Worm (Caenorhabditis elegans) whole organism, L2 larva: ENCODE measurements around the gene glb-17.
A peak's percentile ranks its signal among the peaks of the same experiment; 100 is the strongest.

Experiments used
- F13H6.1 ChIP-seq: sonication (generic microtip); optimal IDR thresholded peaks from 2 replicates; lab custom pipeline; 2016; ENCODE audit warnings: missing genetic modification characterization, missing compliant biosample characterization
- Y55F3AM.14 ChIP-seq: fragments of 200-800 bp; sonication (Bioruptor generic); optimal IDR thresholded peaks from 2 replicates; lab custom pipeline; 2018; ENCODE audit warnings: mild to moderate bottlenecking, missing genetic modification characterization, missing compliant biosample characterization
- alr-1 ChIP-seq: fragments of 150-350 bp; optimal IDR thresholded peaks from 2 replicates; lab custom pipeline; 2014; ENCODE audit warnings: missing biosample characterization, missing genetic modification characterization
- ama-1 ChIP-seq: fragments of 150-350 bp; optimal IDR thresholded peaks from 2 replicates; lab custom pipeline; 2018; ENCODE audit warnings: inconsistent platforms
- blmp-1 ChIP-seq: sonication (generic microtip); optimal IDR thresholded peaks from 2 replicates; lab custom pipeline; 2017; ENCODE audit warnings: missing genetic modification characterization, mild to moderate bottlenecking, missing compliant biosample characterization, antibody characterized with exemption, moderate library complexity; ENCODE audit not compliant: insufficient read depth
- ceh-16 ChIP-seq: fragments of 150-350 bp; optimal IDR thresholded peaks from 2 replicates; lab custom pipeline; 2014; ENCODE audit warnings: missing biosample characterization, missing genetic modification characterization
- ceh-82 ChIP-seq: fragments of 150-350 bp; optimal IDR thresholded peaks from 2 replicates; lab custom pipeline; 2014; ENCODE audit warnings: missing biosample characterization, missing genetic modification characterization
- crh-2 ChIP-seq: sonication (generic microtip); optimal IDR thresholded peaks from 2 replicates; lab custom pipeline; 2017; ENCODE audit warnings: missing biosample characterization, missing genetic modification characterization
- dmd-4 ChIP-seq: sonication (generic microtip); optimal IDR thresholded peaks from 2 replicates; lab custom pipeline; 2017; ENCODE audit warnings: missing biosample characterization, missing genetic modification characterization
- egl-27 ChIP-seq: sonication (generic microtip); optimal IDR thresholded peaks from 3 replicates; lab custom pipeline; 2017; ENCODE audit warnings: missing biosample characterization, missing genetic modification reagents, missing genetic modification characterization
- elt-1 ChIP-seq: fragments of 150-350 bp; optimal IDR thresholded peaks from 2 replicates; lab custom pipeline; 2014; ENCODE audit warnings: missing biosample characterization, missing genetic modification characterization
- fos-1 ChIP-seq: fragments of 150-350 bp; optimal IDR thresholded peaks from 2 replicates; lab custom pipeline; 2014; ENCODE audit warnings: missing biosample characterization, missing genetic modification characterization
- gmeb-1 ChIP-seq: fragments of 150-350 bp; optimal IDR thresholded peaks from 2 replicates; lab custom pipeline; 2014; ENCODE audit warnings: missing biosample characterization, missing genetic modification characterization
- lin-13 ChIP-seq: fragments of 150-350 bp; optimal IDR thresholded peaks from 2 replicates; lab custom pipeline; 2014; ENCODE audit warnings: missing biosample characterization, missing genetic modification reagents, missing genetic modification characterization
- mab-5 ChIP-seq: fragments of 150-350 bp; optimal IDR thresholded peaks from 2 replicates; lab custom pipeline; 2014; ENCODE audit warnings: missing biosample characterization, missing genetic modification characterization
- mbf-1 ChIP-seq: sonication (generic microtip); optimal IDR thresholded peaks from 2 replicates; lab custom pipeline; 2017; ENCODE audit warnings: missing biosample characterization, missing genetic modification characterization
- mdl-1 ChIP-seq, 2 experiments: fragments of 150-350 bp in 1 of 2; sonication (generic microtip) in 1 of 2; optimal IDR thresholded peaks; 2 replicates each; lab custom pipeline; 2017; ENCODE audit warnings: missing biosample characterization in 2 of 2, missing genetic modification characterization in 2 of 2
- nhr-10 ChIP-seq: sonication (generic microtip); optimal IDR thresholded peaks from 2 replicates; lab custom pipeline; 2017; ENCODE audit warnings: missing biosample characterization, missing genetic modification characterization
- nhr-12 ChIP-seq: fragments of 150-350 bp; optimal IDR thresholded peaks from 2 replicates; lab custom pipeline; 2014; ENCODE audit warnings: missing biosample characterization, missing genetic modification characterization
- nhr-129 ChIP-seq: fragments of 150-350 bp; optimal IDR thresholded peaks from 2 replicates; lab custom pipeline; 2014; ENCODE audit warnings: missing biosample characterization, missing genetic modification characterization
- nhr-21 ChIP-seq: fragments of 150-350 bp; optimal IDR thresholded peaks from 2 replicates; lab custom pipeline; 2014; ENCODE audit warnings: missing biosample characterization, missing genetic modification characterization
- nhr-23 ChIP-seq: fragments of 150-350 bp; optimal IDR thresholded peaks from 2 replicates; lab custom pipeline; 2014; ENCODE audit warnings: missing biosample characterization, missing genetic modification reagents, missing genetic modification characterization
- nhr-237 ChIP-seq: fragments of 150-350 bp; optimal IDR thresholded peaks from 2 replicates; lab custom pipeline; 2014; ENCODE audit warnings: missing biosample characterization, missing genetic modification characterization
- nhr-25 ChIP-seq: fragments of 150-350 bp; sonication (generic microtip); optimal IDR thresholded peaks from 3 replicates; lab custom pipeline; 2014; ENCODE audit warnings: missing biosample characterization, missing genetic modification characterization
- nhr-6 ChIP-seq: fragments of 150-350 bp; optimal IDR thresholded peaks from 2 replicates; lab custom pipeline; 2014; ENCODE audit warnings: missing biosample characterization, missing genetic modification characterization
- nhr-77 ChIP-seq: fragments of 150-350 bp; optimal IDR thresholded peaks from 2 replicates; lab custom pipeline; 2014; ENCODE audit warnings: missing biosample characterization, missing genetic modification characterization
- peb-1 ChIP-seq: fragments of 150-350 bp; optimal IDR thresholded peaks from 2 replicates; lab custom pipeline; 2014; ENCODE audit warnings: missing biosample characterization, missing genetic modification characterization
- sem-4 ChIP-seq: fragments of 150-350 bp; optimal IDR thresholded peaks from 2 replicates; lab custom pipeline; 2014; ENCODE audit warnings: missing biosample characterization, missing genetic modification reagents, missing genetic modification characterization
- skn-1 ChIP-seq: sonication (generic microtip); optimal IDR thresholded peaks from 2 replicates; lab custom pipeline; 2017; ENCODE audit warnings: missing biosample characterization, missing genetic modification characterization
- sma-9 ChIP-seq, 2 experiments: fragments of 150-350 bp in 1 of 2; sonication (generic microtip) in 1 of 2; optimal IDR thresholded peaks; 2 replicates each; lab custom pipeline; 2014 to 2016; ENCODE audit warnings: missing genetic modification characterization in 2 of 2, mild to moderate bottlenecking in 1 of 2, missing biosample characterization in 1 of 2, missing compliant biosample characterization in 1 of 2, missing genetic modification reagents in 1 of 2, moderate library complexity in 1 of 2
- snpc-4 ChIP-seq: fragments of 150-350 bp; optimal IDR thresholded peaks from 2 replicates; lab custom pipeline; 2014; ENCODE audit warnings: missing biosample characterization, missing genetic modification characterization
- ztf-1 ChIP-seq: fragments of 200-800 bp; sonication (Bioruptor generic); conservative IDR thresholded peaks from 2 replicates; pipeline ENCODE4 v1.3.6; 2022; ENCODE audit warnings: missing genetic modification characterization, missing compliant biosample characterization
- ztf-11 ChIP-seq: sonication (generic microtip); optimal IDR thresholded peaks from 2 replicates; lab custom pipeline; 2017; ENCODE audit warnings: missing biosample characterization, missing genetic modification characterization
- ztf-4 ChIP-seq: fragments of 150-350 bp; optimal IDR thresholded peaks from 2 replicates; lab custom pipeline; 2014; ENCODE audit warnings: missing biosample characterization, missing genetic modification characterization

The glb-17 gene

ce11 chrX:9608127-9608526 lies 31.3 kb upstream of the glb-17 start:
- TF ChIP-seq blmp-1 (peak; percentile 68), nhr-6 (tag; lab: Kevin White, UChicago) (no peak), mdl-1 (tag; optimal IDR thresholded peaks at IDR 0.05; lab: Kevin White, UChicago) (no peak), ama-1 (lab: Kevin White, UChicago) (no peak), fos-1 (tag; lab: Kevin White, UChicago) (peak; percentile 32)
- TF ChIP-seq, all 48 proteins: peak for 2

ce11 chrX:9603180-9603579 lies 26.4 kb upstream of the glb-17 start:
- TF ChIP-seq mbf-1 (tag; lab: Kevin White, UChicago): no peak
- no peak for TF ChIP-seq mdl-1 (tag; optimal IDR thresholded peaks at IDR 0.05; lab: Kevin White, UChicago)
- no peak for TF ChIP-seq nhr-23 (tag; lab: Kevin White, UChicago)
- no peak for TF ChIP-seq ceh-82 (tag; lab: Kevin White, UChicago)
- no peak for TF ChIP-seq nhr-21 (tag; lab: Kevin White, UChicago)
- no peak for TF ChIP-seq F13H6.1
- no peak for TF ChIP-seq gmeb-1 (tag; lab: Kevin White, UChicago)
- no peak for TF ChIP-seq nhr-77 (tag; lab: Kevin White, UChicago)
- no peak for TF ChIP-seq peb-1 (tag; lab: Kevin White, UChicago)
- no peak for TF ChIP-seq snpc-4 (tag; lab: Kevin White, UChicago)
- no peak for TF ChIP-seq nhr-25 (tag; lab: Kevin White, UChicago)

ce11 chrX:9602625-9603024 lies 25.8 kb upstream of the glb-17 start:
- TF ChIP-seq alr-1 (tag; lab: Kevin White, UChicago) (no peak), sma-9 (GFP tag; optimal IDR thresholded peaks at IDR 0.05; lab: Kevin White, UChicago) (peak; percentile 35), sma-9 (tag; optimal IDR thresholded peaks at IDR 0.05; lab: Kevin White, UChicago) (no peak), fos-1 (tag; lab: Kevin White, UChicago) (peak; percentile 2), nhr-129 (tag; lab: Kevin White, UChicago) (no peak)

ce11 chrX:9597299-9597698 lies 20.5 kb upstream of the glb-17 start:
- TF ChIP-seq sem-4 (tag; lab: Kevin White, UChicago): no peak
- no peak for TF ChIP-seq nhr-25 (tag; lab: Kevin White, UChicago)
- TF ChIP-seq ztf-1 (GFP tag; lab: Robert Waterston, UW): no peak
- no peak for TF ChIP-seq alr-1 (tag; lab: Kevin White, UChicago)

- TF ChIP-seq fos-1 (tag; lab: Kevin White, UChicago): no peak
- no peak for TF ChIP-seq ztf-11 (tag; lab: Kevin White, UChicago)
- TF ChIP-seq sma-9 (GFP tag; optimal IDR thresholded peaks at IDR 0.05; lab: Kevin White, UChicago): no peak
- no peak for TF ChIP-seq sma-9 (tag; optimal IDR thresholded peaks at IDR 0.05; lab: Kevin White, UChicago)
- no peak for TF ChIP-seq nhr-129 (tag; lab: Kevin White, UChicago)
- no peak for TF ChIP-seq ztf-4 (tag; lab: Kevin White, UChicago)
- TF ChIP-seq elt-1: no peak
- TF ChIP-seq ceh-16: no peak
- no peak for TF ChIP-seq nhr-237 (tag; lab: Kevin White, UChicago)
- no peak for TF ChIP-seq ceh-82 (tag; lab: Kevin White, UChicago)
- no peak for TF ChIP-seq nhr-12
- no peak for TF ChIP-seq lin-13 (GFP tag; lab: Kevin White, UChicago)
- TF ChIP-seq nhr-10 (tag; lab: Kevin White, UChicago): no peak
- no peak for TF ChIP-seq F13H6.1
- no peak for TF ChIP-seq mab-5
- TF ChIP-seq crh-2 (tag; lab: Kevin White, UChicago): no peak
- no peak for TF ChIP-seq skn-1 (tag; lab: Kevin White, UChicago)
- TF ChIP-seq egl-27 (tag; lab: Kevin White, UChicago): no peak
- no peak for TF ChIP-seq Y55F3AM.14 (GFP tag; lab: Kevin White, UChicago)
- TF ChIP-seq snpc-4 (tag; lab: Kevin White, UChicago): no peak
- TF ChIP-seq dmd-4: no peak
Measured at ce11 chrX:9589123-9589522, 12.3 kb upstream of the glb-17 start, which contains the start of gene del-8. del-8 (plus strand) TSS chrX:9589423.
